Fruit fly (Drosophila melanogaster): ENCODE measurements around the gene PrBP.
A peak's percentile ranks its signal among the peaks of the same experiment; 100 is the strongest.

The PrBP gene

dm6 chr2L:8699895-8700314 is 14.2 kb upstream of the PrBP start (continued):
- TF ChIP-seq Antp (GFP tag; optimal IDR thresholded peaks at IDR 0.05) (no peak), CG12744 (GFP tag; optimal IDR thresholded peaks at IDR 0.05) (no peak), Ets65A (GFP tag) (no peak), CG18476 (GFP tag; optimal IDR thresholded peaks at IDR 0.05) (no peak), Awh (GFP tag; IDR thresholded peaks at IDR 0.05) (no peak; the same call in 1 of the 2 replicates), p53 (GFP tag; optimal IDR thresholded peaks at IDR 0.05) (no peak), nerfin-1 (tag; optimal IDR thresholded peaks at IDR 0.05) (peak; percentile 44), CG16863 (GFP tag; optimal IDR thresholded peaks at IDR 0.05) (no peak), B-H2 (GFP tag; optimal IDR thresholded peaks at IDR 0.05) (peak; percentile 63), Hr51 (GFP tag; optimal IDR thresholded peaks at IDR 0.05) (peak in 1 of 2 experiments; percentile 38), Drgx (GFP tag; IDR thresholded peaks at IDR 0.05) (no peak), ftz-f1 (GFP tag; optimal IDR thresholded peaks at IDR 0.05) (peak; percentile 21), caup (GFP tag; optimal IDR thresholded peaks at IDR 0.05; ENCODE audit: severe bottlenecking) (peak; percentile 55), CG2120 (GFP tag; optimal IDR thresholded peaks at IDR 0.05) (peak; percentile 24), Hr39 (optimal IDR thresholded peaks at IDR 0.05) (no peak), CG4424 (GFP tag; optimal IDR thresholded peaks at IDR 0.05) (no peak), chinmo (GFP tag; IDR thresholded peaks at IDR 0.05; ENCODE audit: partially characterized antibody) (peak; percentile 90; the same call in 3 of the 4 replicates), eyg (GFP tag; optimal IDR thresholded peaks at IDR 0.05) (no peak), bsh (GFP tag; optimal IDR thresholded peaks at IDR 0.05) (peak in 1 of 2 experiments; percentile 60), CG32767 (GFP tag; IDR thresholded peaks at IDR 0.05) (peak; percentile 31; the same call in 1 of the 2 replicates), corto (GFP tag; optimal IDR thresholded peaks at IDR 0.05) (no peak), sna (GFP tag; IDR thresholded peaks at IDR 0.05; ENCODE audit: partially characterized antibody) (no peak), hb (GFP tag; IDR thresholded peaks at IDR 0.05; ENCODE audit: partially characterized antibody) (no peak), lov (optimal IDR thresholded peaks at IDR 0.05) (no peak), lov (GFP tag; IDR thresholded peaks at IDR 0.05) (no peak), wdn (GFP tag; IDR thresholded peaks at IDR 0.05) (no peak), Poxn (GFP tag; IDR thresholded peaks at IDR 0.05) (no peak), CG16813 (GFP tag; IDR thresholded peaks at IDR 0.05; ENCODE audit: partially characterized antibody) (no peak), CG8478 (optimal IDR thresholded peaks at IDR 0.05) (no peak), chn (GFP tag; optimal IDR thresholded peaks at IDR 0.05) (no peak), CG14710 (tag; optimal IDR thresholded peaks at IDR 0.05) (peak; percentile 13), ATbp (GFP tag; optimal IDR thresholded peaks at IDR 0.05) (peak; percentile 85), mld (GFP tag; IDR thresholded peaks at IDR 0.05; ENCODE audit: partially characterized antibody) (no peak), Xrp1 (GFP tag; IDR thresholded peaks at IDR 0.05) (0 out of 2 replicates have a peak, but pooled peaks have one; percentile 28), mirr (GFP tag; optimal IDR thresholded peaks at IDR 0.05) (peak; percentile 98), pb (GFP tag; optimal IDR thresholded peaks at IDR 0.05) (no peak), org-1 (GFP tag; optimal IDR thresholded peaks at IDR 0.05) (peak; percentile 32), Gsc (GFP tag; IDR thresholded peaks at IDR 0.05) (no peak), schlank (tag; optimal IDR thresholded peaks at IDR 0.05) (peak; percentile 55), NfI (GFP tag; optimal IDR thresholded peaks at IDR 0.05) (peak; percentile 41), CG5180 (GFP tag; optimal IDR thresholded peaks at IDR 0.05) (peak; percentile 51), CG3281 (GFP tag; optimal IDR thresholded peaks at IDR 0.05) (peak; percentile 69), HHEX (GFP tag; optimal IDR thresholded peaks at IDR 0.05) (peak; percentile 74), Gug (GFP tag; IDR thresholded peaks at IDR 0.05) (no peak), Atf6 (GFP tag; IDR thresholded peaks at IDR 0.05) (peak; percentile 51; the same call in 1 of the 2 replicates), CG17568 (GFP tag; optimal IDR thresholded peaks at IDR 0.05) (peak; percentile 75), Opbp (GFP tag; IDR thresholded peaks at IDR 0.05; ENCODE audit: partially characterized antibody) (no peak), CG9817 (tag; optimal IDR thresholded peaks at IDR 0.05) (no peak), Hand (GFP tag; optimal IDR thresholded peaks at IDR 0.05) (peak; percentile 16), Ravus (GFP tag; IDR thresholded peaks at IDR 0.05) (no peak)

All from whole organism, embryonic.